Fruit fly (Drosophila melanogaster): ENCODE measurements around the gene SPoCk.

DNA sequence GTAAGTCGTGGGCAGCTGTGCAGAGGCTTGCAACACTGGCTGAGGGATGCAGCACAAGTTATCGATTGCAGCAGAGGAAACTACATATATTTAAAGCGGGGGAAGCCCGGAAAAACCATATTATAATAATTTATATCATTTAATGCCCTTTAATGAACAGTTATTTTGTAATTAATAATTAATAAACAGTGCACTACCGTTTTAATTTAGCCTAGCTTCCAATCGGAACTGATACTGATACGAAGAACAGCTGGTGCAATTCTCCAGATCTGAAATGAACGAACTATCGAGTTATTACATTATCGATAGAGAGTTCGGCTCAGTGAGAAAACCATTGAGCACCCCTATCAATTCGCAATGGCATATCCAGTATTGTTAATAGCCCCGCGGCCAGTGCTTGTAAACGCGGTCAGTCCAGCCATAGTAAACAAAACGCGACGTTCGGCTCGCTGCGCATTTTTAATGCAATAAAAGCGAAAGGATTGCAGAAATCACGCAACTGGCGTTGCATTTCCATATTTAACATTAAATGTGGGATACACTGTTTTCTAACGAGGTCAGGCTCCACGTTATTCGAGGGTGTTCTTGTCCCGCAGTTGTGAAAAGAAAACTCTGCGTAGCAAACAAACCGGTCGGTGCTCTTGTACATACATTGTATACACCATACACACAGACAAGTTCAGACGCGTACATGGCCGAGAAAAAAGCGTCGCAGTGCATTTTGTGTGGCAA is 7.7 kb upstream of the SPoCk start, which contains the start of gene CG7369:
- no peak for TF ChIP-seq psq (optimal IDR thresholded peaks at IDR 0.05)
- TF ChIP-seq insv (optimal IDR thresholded peaks at IDR 0.05), result no peak
- no peak for TF ChIP-seq h (optimal IDR thresholded peaks at IDR 0.05)
- no peak for TF ChIP-seq ttk (optimal IDR thresholded peaks at IDR 0.05)
